Fruit fly (Drosophila melanogaster) whole organism: ENCODE measurements around the gene Naa15-16.

Experiments
- EcR ChIP-seq, 2 experiments: fragments of >200 bp; optimal IDR thresholded peaks; 2 replicates each; lab custom pipeline; 2017; ENCODE audit warnings: missing biosample characterization in 2 of 2, missing genetic modification characterization in 2 of 2, missing genetic modification reagents in 2 of 2
- pan ChIP-seq: fragments of >200 bp; optimal IDR thresholded peaks from 2 replicates; lab custom pipeline; 2017

- no peak for TF ChIP-seq EcR (GFP tag; optimal IDR thresholded peaks at IDR 0.05; lab: Kevin White, UChicago)
- no peak for TF ChIP-seq pan (lab: Kevin White, UChicago)
Observed at dm6 chrX:19495611-19496583, 16.1 kb downstream of the Naa15-16 start.
